Worm (Caenorhabditis elegans): Measurements from ENCODE around the gene B0035.13.

- TF ChIP-seq fos-1 (tag; optimal IDR thresholded peaks at IDR 0.05) (no peak), unc-39 (tag; optimal IDR thresholded peaks at IDR 0.05) (no peak), alr-1 (tag; optimal IDR thresholded peaks at IDR 0.05) (no peak), elt-3 (tag; optimal IDR thresholded peaks at IDR 0.05) (no peak), mab-5 (tag; optimal IDR thresholded peaks at IDR 0.05) (no peak), mbf-1 (tag; optimal IDR thresholded peaks at IDR 0.05) (no peak), unc-62 (GFP tag; optimal IDR thresholded peaks at IDR 0.05) (no peak)
Observed at ce11 chrIV:11273151-11273550, 33.4 kb downstream of the B0035.13 start, which contains the start of gene gtl-2.

All from whole organism, L2 larva.